Worm (Caenorhabditis elegans): Measurements from ENCODE around the gene C05C10.5.

The C05C10.5 gene

DNA sequence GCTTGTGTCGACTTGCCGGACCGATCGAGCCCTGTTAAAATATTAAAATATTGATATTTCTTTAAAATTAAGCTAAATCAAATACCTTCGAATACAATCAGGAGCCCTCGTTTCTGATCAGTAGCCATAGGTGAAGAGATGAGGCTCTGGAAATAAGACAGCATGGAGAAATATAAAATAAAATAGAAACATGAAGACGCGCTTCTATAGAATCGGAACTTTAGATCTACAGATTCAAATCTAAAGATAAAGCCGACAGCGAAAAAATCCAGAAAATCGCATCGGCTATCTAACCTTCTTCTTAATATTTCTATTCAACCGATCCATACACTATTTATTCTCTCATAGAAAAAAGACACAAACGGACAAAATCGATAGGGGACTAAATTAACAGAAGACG, 28.1 kb downstream of the C05C10.5 start, which contains the start of gene dtmk-1:
TSS of gene dtmk-1 (minus strand) at position 146 of the 400 bp plus-strand sequence.
- TF ChIP-seq ama-1 (optimal IDR thresholded peaks at IDR 0.05) (peak; percentile 32), nhr-77 (tag; optimal IDR thresholded peaks at IDR 0.05) (no peak), lin-13 (GFP tag; optimal IDR thresholded peaks at IDR 0.05) (peak; percentile 12), Y5F2A.4 (GFP tag; optimal IDR thresholded peaks at IDR 0.05) (no peak), pqm-1 (tag; optimal IDR thresholded peaks at IDR 0.05) (no peak), pha-4 (GFP tag; IDR thresholded peaks at IDR 0.05) (0 out of 2 replicates have a peak, but pooled peaks have one; percentile 10), pha-4 (tag; optimal IDR thresholded peaks at IDR 0.05) (no peak), madf-5 (GFP tag; IDR thresholded peaks at IDR 0.05) (no peak), nhr-42 (GFP tag; IDR thresholded peaks at IDR 0.05) (no peak), nhr-25 (tag; optimal IDR thresholded peaks at IDR 0.05; ENCODE audit: borderline replicate concordance, insufficient read depth) (peak; percentile 5), dpl-1 (GFP tag; optimal IDR thresholded peaks at IDR 0.05) (no peak), zfp-3 (GFP tag; conservative IDR thresholded peaks at IDR 0.05) (0 out of 2 replicates have a peak, but pooled peaks have one; percentile 9), lin-38 (GFP tag; IDR thresholded peaks at IDR 0.05) (peak; percentile 33; the same call in 1 of the 2 replicates)

ce11 chrII:9967999-9968706, 29.3 kb downstream of the C05C10.5 start, which contains the start of the genes R53.4 and psf-1:
TSS of gene R53.4 (minus strand) at chrII:9968049.
TSS of gene psf-1 (plus strand) at chrII:9968673.
- TF ChIP-seq nhr-111 (GFP tag; optimal IDR thresholded peaks at IDR 0.05) (no peak), nhr-10 (tag; optimal IDR thresholded peaks at IDR 0.05) (no peak), T26A8.4 (GFP tag; IDR thresholded peaks at IDR 0.05) (no peak), ctbp-1 (GFP tag; IDR thresholded peaks at IDR 0.05) (no peak), spr-1 (tag; optimal IDR thresholded peaks at IDR 0.05) (no peak), mxl-3 (GFP tag; optimal IDR thresholded peaks at IDR 0.05) (peak; percentile 22), snpc-4 (tag; optimal IDR thresholded peaks at IDR 0.05) (no peak), tra-1 (GFP tag; IDR thresholded peaks at IDR 0.05) (0 out of 2 replicates have a peak, but pooled peaks have one; percentile 37), fkh-10 (GFP tag; optimal IDR thresholded peaks at IDR 0.05) (peak; percentile 2), lin-29 (GFP tag; IDR thresholded peaks at IDR 0.05) (no peak), set-16 (GFP tag; IDR thresholded peaks at IDR 0.05) (no peak), lin-1 (GFP tag; IDR thresholded peaks at IDR 0.05) (no peak), unc-39 (tag; optimal IDR thresholded peaks at IDR 0.05) (no peak), nhr-237 (tag; optimal IDR thresholded peaks at IDR 0.05) (no peak), saeg-2 (GFP tag; IDR thresholded peaks at IDR 0.05) (no peak), arid-1 (GFP tag; conservative IDR thresholded peaks at IDR 0.05) (0 out of 2 replicates have a peak, but pooled peaks have one; percentile 10), cey-2 (tag; optimal IDR thresholded peaks at IDR 0.05; ENCODE audit: borderline replicate concordance, insufficient read depth) (no peak), nhr-42 (GFP tag; IDR thresholded peaks at IDR 0.05) (no peak), daf-19 (GFP tag; conservative IDR thresholded peaks at IDR 0.05) (no peak), daf-16 (GFP tag; optimal IDR thresholded peaks at IDR 0.05) (no peak), daf-16 (tag; optimal IDR thresholded peaks at IDR 0.05) (peak; percentile 23), nhr-25 (tag; optimal IDR thresholded peaks at IDR 0.05; ENCODE audit: borderline replicate concordance, insufficient read depth) (no peak), vab-7 (GFP tag; IDR thresholded peaks at IDR 0.05) (peak; percentile 30; the same call in 1 of the 2 replicates), unc-130 (GFP tag; optimal IDR thresholded peaks at IDR 0.05) (peak; percentile 96), mxl-2 (GFP tag; conservative IDR thresholded peaks at IDR 0.05) (no peak), snpc-1.2 (GFP tag; IDR thresholded peaks at IDR 0.05) (no peak), ceh-32 (tag; optimal IDR thresholded peaks at IDR 0.05; ENCODE audit: poor library complexity) (no peak), nhr-102 (tag; optimal IDR thresholded peaks at IDR 0.05) (no peak), aly-2 (tag; optimal IDR thresholded peaks at IDR 0.05) (no peak), dpl-1 (GFP tag; optimal IDR thresholded peaks at IDR 0.05) (peak; percentile 85), F49E8.2 (tag; optimal IDR thresholded peaks at IDR 0.05; ENCODE audit: borderline replicate concordance) (no peak), ztf-11 (tag; optimal IDR thresholded peaks at IDR 0.05) (no peak), aha-1 (tag) (no peak), lsy-2 (tag; optimal IDR thresholded peaks at IDR 0.05) (peak in 1 of 2 experiments; percentile 90), ztf-7 (tag; optimal IDR thresholded peaks at IDR 0.05) (no peak), hif-1 (tag; optimal IDR thresholded peaks at IDR 0.05) (peak in 1 of 2 experiments; percentile 82), F44E2.7 (GFP tag; IDR thresholded peaks at IDR 0.05) (no peak), nhr-28 (tag; optimal IDR thresholded peaks at IDR 0.05) (peak; percentile 40)

All from whole organism, L4 larva.